Worm (Caenorhabditis elegans): ENCODE data around the gene col-99.
"Not testable (repeated sequence)": the region's sequence is repeated elsewhere in the genome, so short reads cannot be mapped to it uniquely, and the experiment has no call there.

Gene col-99

DNA sequence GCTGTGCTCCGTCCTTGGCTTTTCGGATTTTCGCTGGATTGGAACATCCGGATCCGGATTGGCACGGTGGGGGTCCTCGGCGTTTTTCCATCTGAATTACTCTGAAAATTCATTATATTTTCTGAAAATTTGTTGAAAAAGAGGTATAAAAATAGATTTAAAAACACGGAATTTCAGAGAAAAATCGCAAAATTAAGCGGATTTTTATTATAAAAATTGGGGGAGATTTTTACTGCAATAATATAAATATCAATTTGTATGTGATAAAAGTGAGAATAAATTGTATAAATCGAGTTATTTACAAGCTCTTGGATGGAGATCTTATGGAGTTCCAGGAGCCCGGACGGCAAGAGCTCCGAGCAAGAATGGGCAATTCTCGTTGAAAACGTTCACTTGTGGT is 26.1 kb downstream of the col-99 start, which contains the start of gene tut-1:
tut-1 (minus strand) TSS at position 101 of the 400 bp plus-strand sequence.
- TF ChIP-seq snpc-4 (tag; optimal IDR thresholded peaks at IDR 0.05), result no peak
- no peak for TF ChIP-seq ama-1 (optimal IDR thresholded peaks at IDR 0.05)
- TF ChIP-seq ceh-16 (tag; optimal IDR thresholded peaks at IDR 0.05), result no peak
- TF ChIP-seq mdl-1 (tag; optimal IDR thresholded peaks at IDR 0.05), result no peak
- TF ChIP-seq unc-39 (tag; optimal IDR thresholded peaks at IDR 0.05), result no peak
- TF ChIP-seq nhr-10 (tag; optimal IDR thresholded peaks at IDR 0.05), result no peak
- TF ChIP-seq elt-3 (tag; optimal IDR thresholded peaks at IDR 0.05), result no peak
- no peak for TF ChIP-seq C34F6.9 (tag; optimal IDR thresholded peaks at IDR 0.05)
- TF ChIP-seq mab-5 (tag; optimal IDR thresholded peaks at IDR 0.05), result no peak
- no peak for TF ChIP-seq lin-39 (tag; optimal IDR thresholded peaks at IDR 0.05)
- no peak for TF ChIP-seq ztf-4 (tag; optimal IDR thresholded peaks at IDR 0.05)
- no peak for TF ChIP-seq blmp-1 (tag; optimal IDR thresholded peaks at IDR 0.05; ENCODE audit: insufficient read depth)
- TF ChIP-seq R02D3.7 (tag; optimal IDR thresholded peaks at IDR 0.05), result no peak
- no peak for TF ChIP-seq unc-55 (GFP tag; optimal IDR thresholded peaks at IDR 0.05)
- TF ChIP-seq mbf-1 (tag; optimal IDR thresholded peaks at IDR 0.05), result no peak
- no peak for TF ChIP-seq ztf-11 (tag; optimal IDR thresholded peaks at IDR 0.05)
- no peak for TF ChIP-seq lin-11 (tag; optimal IDR thresholded peaks at IDR 0.05)
- no peak for TF ChIP-seq Y55F3AM.14 (GFP tag; optimal IDR thresholded peaks at IDR 0.05)

DNA sequence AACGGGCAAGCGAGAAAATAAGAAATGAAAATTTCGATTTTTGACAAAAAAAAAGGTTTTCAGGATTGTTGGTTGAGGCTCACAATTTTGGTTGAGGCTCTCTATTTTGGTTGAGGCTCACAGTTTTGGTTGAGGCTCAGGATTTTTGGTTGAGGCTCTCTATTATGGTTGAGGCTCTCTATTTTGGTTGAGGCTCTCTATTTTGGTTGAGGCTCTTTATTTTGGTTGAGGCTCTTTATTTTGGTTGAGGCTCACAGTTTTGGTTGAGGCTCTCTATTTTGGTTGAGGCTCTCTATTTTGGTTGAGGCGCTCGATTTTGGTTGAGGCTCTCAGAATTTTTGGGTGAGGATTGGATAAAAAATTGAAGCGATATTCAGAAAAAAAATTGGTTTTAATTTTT is 27.9 kb downstream of the col-99 start:
- TF ChIP-seq sma-3 (GFP tag; optimal IDR thresholded peaks at IDR 0.05), result no peak
- no peak for TF ChIP-seq nhr-25 (tag; optimal IDR thresholded peaks at IDR 0.05)
- no peak for TF ChIP-seq sem-4 (tag; optimal IDR thresholded peaks at IDR 0.05)
- no peak for TF ChIP-seq unc-39 (tag; optimal IDR thresholded peaks at IDR 0.05)
- TF ChIP-seq elt-3 (tag; optimal IDR thresholded peaks at IDR 0.05), result no peak
- TF ChIP-seq sma-9 (GFP tag; optimal IDR thresholded peaks at IDR 0.05), result no peak
- TF ChIP-seq sma-9 (tag; optimal IDR thresholded peaks at IDR 0.05), result no peak
- TF ChIP-seq fos-1 (tag; optimal IDR thresholded peaks at IDR 0.05), result no peak
- TF ChIP-seq dmd-4 (tag; optimal IDR thresholded peaks at IDR 0.05), result no peak
- no peak for TF ChIP-seq skn-1 (tag; optimal IDR thresholded peaks at IDR 0.05)
- TF ChIP-seq peb-1 (tag; optimal IDR thresholded peaks at IDR 0.05), result no peak
- no peak for TF ChIP-seq gmeb-1 (tag; optimal IDR thresholded peaks at IDR 0.05)
- no peak for TF ChIP-seq nhr-77 (tag; optimal IDR thresholded peaks at IDR 0.05)
- TF ChIP-seq egl-27 (tag; optimal IDR thresholded peaks at IDR 0.05), result no peak
- no peak for TF ChIP-seq snpc-4 (tag; optimal IDR thresholded peaks at IDR 0.05)
- no peak for TF ChIP-seq C34F6.9 (tag; optimal IDR thresholded peaks at IDR 0.05)
- TF ChIP-seq lin-11 (tag; optimal IDR thresholded peaks at IDR 0.05), result no peak
- no peak for TF ChIP-seq nhr-23 (tag; optimal IDR thresholded peaks at IDR 0.05)
- TF ChIP-seq nhr-237 (tag; optimal IDR thresholded peaks at IDR 0.05), result no peak
- no peak for TF ChIP-seq ceh-82 (tag; optimal IDR thresholded peaks at IDR 0.05)
- no peak for TF ChIP-seq nhr-11 (tag; optimal IDR thresholded peaks at IDR 0.05)

DNA sequence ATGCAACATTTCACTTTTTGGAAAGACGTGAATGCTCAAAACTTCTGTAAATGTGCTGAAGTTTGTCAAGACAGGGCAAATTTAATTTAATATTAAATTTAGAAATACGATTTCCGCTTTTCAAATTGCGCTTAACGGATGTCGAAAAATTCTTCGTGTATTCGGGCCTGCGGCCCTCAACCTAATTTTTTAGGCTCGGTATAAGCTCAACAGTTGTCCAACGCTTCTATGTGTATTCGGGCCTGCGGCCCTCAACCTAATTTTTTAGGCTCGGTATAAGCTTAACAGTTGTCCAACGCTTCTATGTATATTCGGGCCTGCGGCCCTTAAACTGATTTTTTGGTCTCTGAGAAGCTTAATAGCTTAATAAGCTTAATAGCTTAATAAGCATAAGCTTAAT is 28.9 kb downstream of the col-99 start:
- no peak for TF ChIP-seq dmd-4 (tag; optimal IDR thresholded peaks at IDR 0.05)
- no peak for TF ChIP-seq crh-2 (tag; optimal IDR thresholded peaks at IDR 0.05)
- no peak for TF ChIP-seq unc-39 (tag; optimal IDR thresholded peaks at IDR 0.05)
- no peak for TF ChIP-seq nhr-23 (tag; optimal IDR thresholded peaks at IDR 0.05)
- no peak for TF ChIP-seq aly-2 (tag; optimal IDR thresholded peaks at IDR 0.05)
- no peak for TF ChIP-seq alr-1 (tag; optimal IDR thresholded peaks at IDR 0.05)
- TF ChIP-seq ama-1 (optimal IDR thresholded peaks at IDR 0.05), result no peak
- no peak for TF ChIP-seq ceh-82 (tag; optimal IDR thresholded peaks at IDR 0.05)
- no peak for TF ChIP-seq nhr-21 (tag; optimal IDR thresholded peaks at IDR 0.05)
- TF ChIP-seq sma-3 (GFP tag; optimal IDR thresholded peaks at IDR 0.05), result no peak
- TF ChIP-seq nhr-237 (tag; optimal IDR thresholded peaks at IDR 0.05), result no peak
- TF ChIP-seq ztf-4 (tag; optimal IDR thresholded peaks at IDR 0.05), result no peak
- no peak for TF ChIP-seq nhr-6 (tag; optimal IDR thresholded peaks at IDR 0.05)

DNA sequence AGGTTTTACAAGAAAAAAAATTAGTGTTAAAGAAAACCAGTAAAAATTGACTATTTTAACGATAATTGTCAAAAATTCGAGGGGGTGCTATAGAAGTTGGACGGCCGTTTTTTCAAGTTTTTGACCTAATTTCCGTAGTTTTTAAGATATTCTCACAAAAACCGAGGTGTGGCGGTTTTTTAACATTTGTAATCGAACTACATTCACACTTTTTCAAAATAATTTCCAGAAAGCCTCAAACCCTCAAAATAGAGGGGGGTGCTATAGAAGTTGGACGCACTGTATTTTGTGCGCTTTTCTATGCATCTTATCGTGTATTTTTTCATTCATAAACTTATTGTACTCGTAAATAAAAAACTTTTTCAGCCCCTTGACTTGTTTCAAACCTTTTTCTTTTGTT is 36.3 kb downstream of the col-99 start, which contains the start of gene F29C4.4:
F29C4.4 (plus strand) TSS at position 301 of the 400 bp plus-strand sequence.
- not testable (repeated sequence) for TF ChIP-seq gmeb-1, nhr-11, nhr-12 (tag; optimal IDR thresholded peaks at IDR 0.05)

All from whole organism, L2 larva.